Worm (Caenorhabditis elegans): ENCODE results near the gene clec-59.

- no peak for TF ChIP-seq pha-4 (tag; optimal IDR thresholded peaks at IDR 0.05)
- no peak for TF ChIP-seq bed-3 (GFP tag; optimal IDR thresholded peaks at IDR 0.05)
- no peak for TF ChIP-seq nhr-237 (tag; optimal IDR thresholded peaks at IDR 0.05)
- no peak for TF ChIP-seq cnd-1 (tag; optimal IDR thresholded peaks at IDR 0.05)
- no peak for TF ChIP-seq elt-1 (tag; optimal IDR thresholded peaks at IDR 0.05; ENCODE audit: borderline replicate concordance, insufficient read depth)
- TF ChIP-seq tbx-8 (GFP tag; optimal IDR thresholded peaks at IDR 0.05) = no peak
- no peak for TF ChIP-seq ztf-11 (tag; optimal IDR thresholded peaks at IDR 0.05)
- TF ChIP-seq snpc-4 (tag; optimal IDR thresholded peaks at IDR 0.05) = no peak
- no peak for TF ChIP-seq unc-39 (tag; optimal IDR thresholded peaks at IDR 0.05)
Measured at ce11 chrII:10490329-10490728, 11.1 kb upstream of the clec-59 start, which contains the start of gene clec-61.

Data from whole organism, mixed stage, embryonic.